Worm (Caenorhabditis elegans) whole organism, L2 larva: ENCODE data around the gene clx-1.

Experiments used
- alr-1 ChIP-seq: fragments of 150-350 bp; optimal IDR thresholded peaks from 2 replicates; lab custom pipeline; 2014; ENCODE audit warnings: missing biosample characterization, missing genetic modification characterization
- aly-2 ChIP-seq: fragments of 150-350 bp; optimal IDR thresholded peaks from 2 replicates; lab custom pipeline; 2014; ENCODE audit warnings: missing biosample characterization, missing genetic modification characterization
- elt-3 ChIP-seq: sonication (generic microtip); optimal IDR thresholded peaks from 2 replicates; lab custom pipeline; 2017; ENCODE audit warnings: missing biosample characterization, missing genetic modification characterization
- lin-11 ChIP-seq: fragments of 150-350 bp; sonication (generic microtip); optimal IDR thresholded peaks from 2 replicates; lab custom pipeline; 2014; ENCODE audit warnings: missing biosample characterization, missing genetic modification characterization, inconsistent platforms, mixed read lengths
- lin-39 ChIP-seq: fragments of 150-350 bp; optimal IDR thresholded peaks from 2 replicates; lab custom pipeline; 2014; ENCODE audit warnings: missing biosample characterization, missing genetic modification reagents, missing genetic modification characterization
- mab-5 ChIP-seq: fragments of 150-350 bp; optimal IDR thresholded peaks from 2 replicates; lab custom pipeline; 2014; ENCODE audit warnings: missing biosample characterization, missing genetic modification characterization
- ztf-4 ChIP-seq: fragments of 150-350 bp; optimal IDR thresholded peaks from 2 replicates; lab custom pipeline; 2014; ENCODE audit warnings: missing biosample characterization, missing genetic modification characterization

DNA sequence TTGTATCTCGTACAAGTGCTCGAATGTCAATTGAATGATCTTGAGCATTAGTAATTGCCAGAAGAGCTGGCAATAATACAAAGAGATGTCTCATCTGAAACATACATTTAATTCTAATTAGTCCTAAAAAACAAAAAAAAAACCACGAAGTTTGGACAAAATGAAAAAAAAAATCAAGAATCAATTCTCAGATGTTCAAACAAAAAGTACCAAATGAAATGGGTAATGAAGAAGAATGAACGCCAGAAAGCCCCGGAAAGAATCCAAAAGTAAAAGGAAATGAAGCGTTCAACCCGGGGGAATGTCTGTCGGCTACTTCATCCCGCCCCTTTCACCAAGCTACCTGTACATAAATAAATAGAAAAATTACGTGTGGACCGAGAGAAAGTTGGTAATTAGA, 16.5 kb upstream of the clx-1 start, which contains the start of gene F33D4.6:
- TF ChIP-seq lin-39: no peak
- TF ChIP-seq aly-2 (tag; lab: Kevin White, UChicago): no peak
- no peak for TF ChIP-seq lin-11 (tag; lab: Kevin White, UChicago)
- TF ChIP-seq alr-1 (tag; lab: Kevin White, UChicago): no peak
- TF ChIP-seq ztf-4 (tag; lab: Kevin White, UChicago): no peak
- no peak for TF ChIP-seq elt-3 (tag; lab: Kevin White, UChicago)
- no peak for TF ChIP-seq mab-5 (tag; lab: Kevin White, UChicago)
